Fruit fly (Drosophila melanogaster): ENCODE data around the gene ema.

DNA sequence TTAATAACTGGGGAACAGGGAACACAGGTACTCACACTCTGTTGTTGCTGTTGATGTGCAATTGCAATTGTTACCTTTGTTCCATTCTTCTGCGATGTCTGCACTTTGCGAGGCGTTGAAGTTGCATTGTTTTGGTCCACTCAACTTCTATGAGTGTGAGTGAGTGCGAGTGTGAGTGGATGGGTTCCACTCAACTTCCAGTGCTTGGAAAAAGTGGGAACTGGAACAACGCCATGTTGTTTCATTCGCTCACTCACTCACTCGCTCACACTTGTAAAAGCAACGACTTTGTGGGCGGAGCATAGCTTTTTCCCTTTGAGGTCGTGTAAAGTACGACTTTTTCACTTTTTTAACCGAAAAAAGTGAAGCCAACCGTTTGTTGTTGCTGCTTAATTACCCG lies 27.7 kb downstream of the ema start:
- TF ChIP-seq CTCF (optimal IDR thresholded peaks at IDR 0.05) (no peak), CG8478 (optimal IDR thresholded peaks at IDR 0.05) (no peak)
